Fruit fly (Drosophila melanogaster): ENCODE results near the gene tex.

dm6 chr3R:8321447-8321846 is 13.0 kb upstream of the tex start, which contains the start of gene Or85a:
- no peak for TF ChIP-seq CG1620 (GFP tag; optimal IDR thresholded peaks at IDR 0.05)
- no peak for TF ChIP-seq bab1 (GFP tag; optimal IDR thresholded peaks at IDR 0.05)
- TF ChIP-seq CG11617 (GFP tag; optimal IDR thresholded peaks at IDR 0.05): no peak
- no peak for TF ChIP-seq CG7101 (tag; optimal IDR thresholded peaks at IDR 0.05)
- TF ChIP-seq CG33017 (tag; optimal IDR thresholded peaks at IDR 0.05): no peak
- no peak for TF ChIP-seq cic (GFP tag; optimal IDR thresholded peaks at IDR 0.05)
- TF ChIP-seq CG14711 (tag; optimal IDR thresholded peaks at IDR 0.05): no peak
- TF ChIP-seq pad (GFP tag; optimal IDR thresholded peaks at IDR 0.05): no peak
- TF ChIP-seq Mnt (GFP tag; optimal IDR thresholded peaks at IDR 0.05): no peak

All from whole organism, adult.